Worm (Caenorhabditis elegans): ENCODE measurements around the gene ifta-1.

ifta-1 gene

ce11 chrX:5518352-5518751 is 34.2 kb downstream of the ifta-1 start:
- TF ChIP-seq unc-62 (GFP tag; optimal IDR thresholded peaks at IDR 0.05), result no peak

- no peak for TF ChIP-seq unc-62 (GFP tag; optimal IDR thresholded peaks at IDR 0.05)
These were observed 34.7 kb downstream of the ifta-1 start for ce11 chrX:5517844-5518243.

- TF ChIP-seq unc-62 (GFP tag; optimal IDR thresholded peaks at IDR 0.05), result no peak
These were observed 35.5 kb downstream of the ifta-1 start, which contains the start of gene T23F2.5 for ce11 chrX:5517063-5517462. TSS of gene T23F2.5 (minus strand) at chrX:5517163.

- no peak for TF ChIP-seq unc-62 (GFP tag; optimal IDR thresholded peaks at IDR 0.05)
These were observed 36.2 kb downstream of the ifta-1 start for ce11 chrX:5516365-5516764.

- no peak for TF ChIP-seq unc-62 (GFP tag; optimal IDR thresholded peaks at IDR 0.05)
These were observed 37.1 kb downstream of the ifta-1 start for ce11 chrX:5515459-5515858.

ce11 chrX:5514984-5515383 is 37.6 kb downstream of the ifta-1 start, which contains the start of gene T23F2.4:
TSS of gene T23F2.4 (minus strand) at chrX:5515084.
- no peak for TF ChIP-seq unc-62 (GFP tag; optimal IDR thresholded peaks at IDR 0.05)

ce11 chrX:5514346-5514745 is 38.2 kb downstream of the ifta-1 start:
- TF ChIP-seq unc-62 (GFP tag; optimal IDR thresholded peaks at IDR 0.05), result no peak

ce11 chrX:5512707-5513106 is 39.8 kb downstream of the ifta-1 start:
- no peak for TF ChIP-seq unc-62 (GFP tag; optimal IDR thresholded peaks at IDR 0.05)

- no peak for TF ChIP-seq unc-62 (GFP tag; optimal IDR thresholded peaks at IDR 0.05)
These were observed 40.3 kb downstream of the ifta-1 start, which contains the start of gene T23F2.3 for ce11 chrX:5512227-5512626. TSS of gene T23F2.3 (minus strand) at chrX:5512327.

- no peak for TF ChIP-seq unc-62 (GFP tag; optimal IDR thresholded peaks at IDR 0.05)
These were observed 43.3 kb downstream of the ifta-1 start for ce11 chrX:5509114-5509877.

ce11 chrX:5507926-5508325 is 44.6 kb downstream of the ifta-1 start:
- no peak for TF ChIP-seq unc-62 (GFP tag; optimal IDR thresholded peaks at IDR 0.05)

ce11 chrX:5506432-5506977 is 46.0 kb downstream of the ifta-1 start:
- TF ChIP-seq unc-62 (GFP tag; optimal IDR thresholded peaks at IDR 0.05), result no peak

- TF ChIP-seq unc-62 (GFP tag; optimal IDR thresholded peaks at IDR 0.05), result no peak
These were observed 47.4 kb downstream of the ifta-1 start, which contains the start of gene T23F2.2 for ce11 chrX:5505148-5505547. TSS of gene T23F2.2 (minus strand) at chrX:5505248.
